Worm (Caenorhabditis elegans) whole organism, L1 larva: ENCODE data around the gene Y94A7B.11.

Source experiments
- C04F5.9 ChIP-seq: sonication (generic microtip); optimal IDR thresholded peaks from 2 replicates; lab custom pipeline; 2016; ENCODE audit warnings: missing genetic modification characterization, missing compliant biosample characterization
- C34B4.2 ChIP-seq: sonication (generic microtip); optimal IDR thresholded peaks from 2 replicates; lab custom pipeline; 2017; ENCODE audit warnings: mild to moderate bottlenecking, missing genetic modification characterization, missing compliant biosample characterization
- alr-1 ChIP-seq: fragments of 200-800 bp; sonication (Bioruptor generic); optimal IDR thresholded peaks from 2 replicates; lab custom pipeline; 2018; ENCODE audit warnings: borderline replicate concordance, mild to moderate bottlenecking, missing genetic modification characterization, missing compliant biosample characterization
- aly-2 ChIP-seq: fragments of 150-350 bp; optimal IDR thresholded peaks from 2 replicates; lab custom pipeline; 2014; ENCODE audit warnings: missing biosample characterization, missing genetic modification characterization
- ceh-63 ChIP-seq: fragments of 200-800 bp; sonication (Bioruptor generic); optimal IDR thresholded peaks from 2 replicates; lab custom pipeline; 2018; ENCODE audit warnings: mild to moderate bottlenecking, missing genetic modification characterization, missing compliant biosample characterization
- ceh-8 ChIP-seq: fragments of 200-800 bp; sonication (Bioruptor generic); optimal IDR thresholded peaks from 2 replicates; lab custom pipeline; 2018; ENCODE audit warnings: mild to moderate bottlenecking, missing genetic modification characterization, moderate library complexity, missing compliant biosample characterization
- ceh-90 ChIP-seq: sonication (generic microtip); optimal IDR thresholded peaks from 2 replicates; lab custom pipeline; 2016; ENCODE audit warnings: missing genetic modification characterization, missing compliant biosample characterization
- ces-1 ChIP-seq: fragments of 150-350 bp; optimal IDR thresholded peaks from 2 replicates; lab custom pipeline; 2014; ENCODE audit warnings: missing biosample characterization, missing genetic modification reagents, missing genetic modification characterization
- efl-1 ChIP-seq, 4 experiments: fragments of 150-350 bp; optimal IDR thresholded peaks in 3 of 4; peaks in 1 of 4; 1 replicate in 1 of 4; 2 replicates in 3 of 4; lab custom pipeline; 2014; ENCODE audit warnings: missing biosample characterization in 2 of 4, missing genetic modification characterization in 2 of 4, missing genetic modification reagents in 2 of 4
- efl-3 ChIP-seq: fragments of 200-800 bp; sonication (Bioruptor generic); optimal IDR thresholded peaks from 2 replicates; lab custom pipeline; 2018; ENCODE audit warnings: mild to moderate bottlenecking, missing genetic modification characterization, missing compliant biosample characterization
- egl-13 ChIP-seq: sonication (generic microtip); optimal IDR thresholded peaks from 2 replicates; lab custom pipeline; 2016; ENCODE audit warnings: missing genotype, missing genetic modification reagents, missing genetic modification characterization, missing compliant biosample characterization
- egl-27 ChIP-seq, 2 experiments: fragments of 150-350 bp in 1 of 2; sonication (generic microtip); optimal IDR thresholded peaks; 3 replicates each; lab custom pipeline; 2017 to 2018; ENCODE audit warnings: missing biosample characterization in 2 of 2, missing genetic modification characterization in 2 of 2, missing genetic modification reagents in 2 of 2
- hlh-17 ChIP-seq: fragments of 200-800 bp; sonication (Bioruptor generic); optimal IDR thresholded peaks from 2 replicates; lab custom pipeline; 2018; ENCODE audit warnings: missing genetic modification characterization, mild to moderate bottlenecking, missing compliant biosample characterization, moderate library complexity, borderline replicate concordance
- hpl-2 ChIP-seq: fragments of 150-350 bp; optimal IDR thresholded peaks from 2 replicates; lab custom pipeline; 2014; ENCODE audit warnings: missing biosample characterization, missing genetic modification reagents, missing genetic modification characterization
- isw-1 ChIP-seq: fragments of 200-800 bp; sonication (Bioruptor generic); IDR thresholded peaks from 2 replicates; pipeline ENCODE4 v1.3.6; 2022; ENCODE audit warnings: missing genetic modification characterization, missing compliant biosample characterization
- jun-1 ChIP-seq: fragments of 150-350 bp; optimal IDR thresholded peaks from 2 replicates; lab custom pipeline; 2014; ENCODE audit warnings: missing biosample characterization, missing genetic modification reagents, missing genetic modification characterization
- lin-13 ChIP-seq: fragments of 150-350 bp; optimal IDR thresholded peaks from 2 replicates; lab custom pipeline; 2014; ENCODE audit warnings: missing biosample characterization, missing genetic modification reagents, missing genetic modification characterization
- lsy-2 ChIP-seq, 2 experiments: fragments of 150-350 bp; optimal IDR thresholded peaks; 2 replicates each; lab custom pipeline; 2014; ENCODE audit warnings: missing biosample characterization in 2 of 2, missing genetic modification characterization in 2 of 2
- mab-9 ChIP-seq: fragments of 200-800 bp; sonication (Bioruptor generic); IDR thresholded peaks from 2 replicates; pipeline ENCODE4 v1.3.6; 2022; ENCODE audit warnings: missing genetic modification reagents, missing genetic modification characterization, missing compliant biosample characterization
- mdl-1 ChIP-seq, 2 experiments: fragments of 150-350 bp; optimal IDR thresholded peaks; 2 replicates each; lab custom pipeline; 2014 to 2017; ENCODE audit warnings: missing biosample characterization in 2 of 2, missing genetic modification characterization in 2 of 2, inconsistent platforms in 1 of 2
- nhr-47 ChIP-seq: sonication (generic microtip); optimal IDR thresholded peaks from 2 replicates; lab custom pipeline; 2016; ENCODE audit warnings: mild to moderate bottlenecking, missing genetic modification characterization, moderate library complexity, missing compliant biosample characterization
- nhr-76 ChIP-seq: sonication (generic microtip); optimal IDR thresholded peaks from 2 replicates; lab custom pipeline; 2017; ENCODE audit warnings: missing biosample characterization, missing genetic modification characterization
- nhr-90 ChIP-seq: sonication (generic microtip); optimal IDR thresholded peaks from 2 replicates; lab custom pipeline; 2016; ENCODE audit warnings: mild to moderate bottlenecking, missing genetic modification characterization, missing compliant biosample characterization; ENCODE audit not compliant: poor library complexity
- pax-3 ChIP-seq: fragments of 200-800 bp; sonication (Bioruptor generic); optimal IDR thresholded peaks from 2 replicates; lab custom pipeline; 2018; ENCODE audit warnings: mild to moderate bottlenecking, missing genetic modification characterization, moderate library complexity, missing compliant biosample characterization
- pqm-1 ChIP-seq: sonication (generic microtip); optimal IDR thresholded peaks from 3 replicates; lab custom pipeline; 2017; ENCODE audit warnings: missing biosample characterization, missing genetic modification characterization
- snpc-4 ChIP-seq: fragments of 150-350 bp; optimal IDR thresholded peaks from 2 replicates; lab custom pipeline; 2014; ENCODE audit warnings: missing biosample characterization, missing genetic modification characterization
- snu-23 ChIP-seq: sonication (generic microtip); optimal IDR thresholded peaks from 2 replicates; lab custom pipeline; 2016; ENCODE audit warnings: missing genetic modification characterization, missing compliant biosample characterization
- sox-4 ChIP-seq: sonication (generic microtip); optimal IDR thresholded peaks from 2 replicates; lab custom pipeline; 2016; ENCODE audit warnings: missing genetic modification characterization, missing compliant biosample characterization
- tlp-1 ChIP-seq: fragments of 150-350 bp; optimal IDR thresholded peaks from 2 replicates; lab custom pipeline; 2014; ENCODE audit warnings: missing biosample characterization, missing genetic modification characterization
- unc-98 ChIP-seq: fragments of 200-800 bp; sonication (Bioruptor generic); IDR thresholded peaks from 2 replicates; pipeline ENCODE4 v1.3.6; 2022; ENCODE audit warnings: missing genetic modification characterization, missing compliant biosample characterization
- xbp-1 ChIP-seq: sonication (generic microtip); optimal IDR thresholded peaks from 2 replicates; lab custom pipeline; 2016; ENCODE audit warnings: missing genetic modification characterization, missing compliant biosample characterization
- zip-4 ChIP-seq: fragments of 200-800 bp; sonication (Bioruptor generic); optimal IDR thresholded peaks from 2 replicates; lab custom pipeline; 2018; ENCODE audit warnings: mild to moderate bottlenecking, missing genetic modification characterization, moderate library complexity, missing compliant biosample characterization

The Y94A7B.11 gene

ce11 chrV:17802519-17802918 is at the start of gene Y94A7B.11, which contains the start of gene srh-292:
Y94A7B.11 (minus strand) TSS chrV:17802619.
srh-292 (plus strand) TSS chrV:17802769.
- TF ChIP-seq C34B4.2 (tag; lab: Kevin White, UChicago) (no peak), lin-13 (GFP tag; lab: Kevin White, UChicago) (no peak), isw-1 (GFP tag; lab: Robert Waterston, UW) (no peak), nhr-90 (tag; lab: Kevin White, UChicago) (no peak), egl-27 (tag; optimal IDR thresholded peaks at IDR 0.05; lab: Kevin White, UChicago) (no peak), efl-1 (optimal IDR thresholded peaks at IDR 0.05; lab: Kevin White, UChicago) (no peak), efl-1 (GFP tag; optimal IDR thresholded peaks at IDR 0.05 in 1 of 2; lab: Kevin White, UChicago) (no peak), ces-1 (GFP tag; lab: Kevin White, UChicago) (no peak)

ce11 chrV:17845370-17845967 is 43.0 kb upstream of the Y94A7B.11 start:
- no peak for TF ChIP-seq ceh-90
- TF ChIP-seq ceh-8, result no peak
- no peak for TF ChIP-seq egl-27 (tag; optimal IDR thresholded peaks at IDR 0.05; lab: Kevin White, UChicago)
- no peak for TF ChIP-seq pqm-1 (tag; lab: Kevin White, UChicago)
- TF ChIP-seq C04F5.9 (tag; lab: Kevin White, UChicago), result no peak
- no peak for TF ChIP-seq nhr-76 (tag; lab: Kevin White, UChicago)

- TF ChIP-seq ceh-63 (GFP tag; lab: Kevin White, UChicago) (no peak), jun-1 (no peak), unc-98 (GFP tag; lab: Robert Waterston, UW) (no peak), mdl-1 (tag; optimal IDR thresholded peaks at IDR 0.05; lab: Kevin White, UChicago) (no peak), xbp-1 (tag; lab: Kevin White, UChicago) (no peak)
These were observed 41.7 kb upstream of the Y94A7B.11 start, which contains the start of gene srh-286 for ce11 chrV:17844106-17844505. srh-286 (minus strand) TSS chrV:17844206.

ce11 chrV:17831350-17831749 is 28.9 kb upstream of the Y94A7B.11 start, which contains the start of gene srh-303:
srh-303 (plus strand) TSS chrV:17831650.
- TF ChIP-seq efl-3 (GFP tag; lab: Kevin White, UChicago) (no peak), hpl-2 (no peak), C34B4.2 (tag; lab: Kevin White, UChicago) (no peak), lsy-2 (tag; optimal IDR thresholded peaks at IDR 0.05; lab: Kevin White, UChicago) (no peak), sox-4 (tag; lab: Kevin White, UChicago) (no peak), tlp-1 (tag; lab: Kevin White, UChicago) (no peak), snpc-4 (tag; lab: Kevin White, UChicago) (no peak), hlh-17 (GFP tag; lab: Kevin White, UChicago) (no peak), pax-3 (tag; lab: Kevin White, UChicago) (no peak), aly-2 (tag; lab: Kevin White, UChicago) (no peak), alr-1 (no peak), lin-13 (GFP tag; lab: Kevin White, UChicago) (no peak), zip-4 (GFP tag; lab: Kevin White, UChicago) (no peak), isw-1 (GFP tag; lab: Robert Waterston, UW) (no peak), nhr-76 (tag; lab: Kevin White, UChicago) (no peak), nhr-47 (no peak), egl-13 (tag; lab: Kevin White, UChicago) (no peak), jun-1 (no peak)
- TF ChIP-seq, all 84 proteins: peak for 0

- TF ChIP-seq mab-9 (GFP tag; lab: Robert Waterston, UW) (no peak), zip-4 (GFP tag; lab: Kevin White, UChicago) (no peak), xbp-1 (tag; lab: Kevin White, UChicago) (no peak), snu-23 (GFP tag; lab: Kevin White, UChicago) (no peak)
These were observed 25.9 kb upstream of the Y94A7B.11 start, which contains the start of gene srh-304 for ce11 chrV:17828310-17828709. srh-304 (plus strand) TSS chrV:17828610.
